Worm (Caenorhabditis elegans) whole organism, young adult: ENCODE measurements around the gene T05G5.4.

Experiments used
- B0035.1 ChIP-seq: sonication (generic microtip); optimal IDR thresholded peaks from 2 replicates; lab custom pipeline; 2016; ENCODE audit warnings: missing genetic modification characterization, mild to moderate bottlenecking, missing compliant biosample characterization, missing genotype, missing genetic modification reagents
- B0336.3 ChIP-seq: fragments of 200-800 bp; sonication (Bioruptor generic); IDR thresholded peaks from 2 replicates; pipeline ENCODE4 v1.3.6; 2022; ENCODE audit warnings: missing genetic modification characterization, missing compliant biosample characterization
- D2030.7 ChIP-seq: fragments of 200-800 bp; sonication (Bioruptor generic); IDR thresholded peaks from 2 replicates; pipeline ENCODE4 v1.3.6; 2022; ENCODE audit warnings: missing genetic modification reagents, missing genetic modification characterization, missing compliant biosample characterization
- F22D6.2 ChIP-seq: sonication (generic microtip); optimal IDR thresholded peaks from 2 replicates; lab custom pipeline; 2016; ENCODE audit warnings: mild to moderate bottlenecking, missing genetic modification characterization, missing compliant biosample characterization
- F23B12.7 ChIP-seq: sonication (generic microtip); optimal IDR thresholded peaks from 2 replicates; lab custom pipeline; 2017; ENCODE audit warnings: missing genetic modification characterization, mild to moderate bottlenecking, missing compliant biosample characterization, antibody characterized with exemption, moderate library complexity; ENCODE audit not compliant: insufficient read depth
- F39B2.1 ChIP-seq: fragments of 200-800 bp; sonication (Bioruptor generic); IDR thresholded peaks from 2 replicates; pipeline ENCODE4 v1.3.6; 2022; ENCODE audit warnings: missing genetic modification reagents, missing genetic modification characterization, missing compliant biosample characterization
- F57A8.1 ChIP-seq: fragments of 200-800 bp; sonication (Bioruptor generic); optimal IDR thresholded peaks from 2 replicates; lab custom pipeline; 2018; ENCODE audit warnings: mild to moderate bottlenecking, missing genetic modification characterization, moderate library complexity, missing compliant biosample characterization
- K12H6.12 ChIP-seq: fragments of 200-800 bp; sonication (Bioruptor generic); optimal IDR thresholded peaks from 2 replicates; lab custom pipeline; 2018; ENCODE audit warnings: mild to moderate bottlenecking, missing genetic modification characterization, missing compliant biosample characterization
- Y53F4B.3 ChIP-seq: fragments of 200-800 bp; sonication (Bioruptor generic); IDR thresholded peaks from 2 replicates; pipeline ENCODE4 v1.3.6; 2022; ENCODE audit warnings: missing genetic modification reagents, missing genetic modification characterization, missing compliant biosample characterization
- Y56A3A.18 ChIP-seq: fragments of 200-800 bp; sonication (Bioruptor generic); IDR thresholded peaks from 2 replicates; pipeline ENCODE4 v1.3.6; 2022; ENCODE audit warnings: missing genetic modification reagents, missing genetic modification characterization, missing compliant biosample characterization
- Y79H2A.3 ChIP-seq: fragments of 200-800 bp; sonication (Bioruptor generic); conservative IDR thresholded peaks from 2 replicates; pipeline ENCODE4 v1.3.6; 2022; ENCODE audit warnings: missing genetic modification reagents, missing genetic modification characterization, missing compliant biosample characterization
- ZK185.1 ChIP-seq: sonication (generic microtip); optimal IDR thresholded peaks from 2 replicates; lab custom pipeline; 2016; ENCODE audit warnings: mild to moderate bottlenecking, missing genetic modification characterization, missing compliant biosample characterization; ENCODE audit not compliant: poor library complexity, severe bottlenecking
- ama-1 ChIP-seq, 3 experiments: fragments of 150-350 bp in 1 of 3; sonication (generic microtip) in 2 of 3; optimal IDR thresholded peaks; 2 replicates each; lab custom pipeline; 2014 to 2018; ENCODE audit warnings: missing biosample characterization in 2 of 3, missing genetic modification characterization in 2 of 3, missing genetic modification reagents in 2 of 3
- aptf-3 ChIP-seq: fragments of 200-800 bp; sonication (Bioruptor generic); IDR thresholded peaks from 2 replicates; pipeline ENCODE4 v1.3.6; 2022; ENCODE audit warnings: missing genetic modification characterization, missing compliant biosample characterization
- atf-7 ChIP-seq: sonication (generic microtip); optimal IDR thresholded peaks from 2 replicates; lab custom pipeline; 2017; ENCODE audit warnings: mild to moderate bottlenecking, missing genetic modification characterization, missing compliant biosample characterization
- attf-5 ChIP-seq: fragments of 200-800 bp; sonication (Bioruptor generic); optimal IDR thresholded peaks from 2 replicates; lab custom pipeline; 2018; ENCODE audit warnings: mild to moderate bottlenecking, missing genetic modification characterization, missing compliant biosample characterization
- cebp-2 ChIP-seq: fragments of 200-800 bp; sonication (Bioruptor generic); IDR thresholded peaks from 2 replicates; pipeline ENCODE4 v1.3.6; 2022; ENCODE audit warnings: missing genetic modification characterization, missing compliant biosample characterization
- ceh-100 ChIP-seq: fragments of 200-800 bp; sonication (Bioruptor generic); IDR thresholded peaks from 2 replicates; pipeline ENCODE4 v1.3.6; 2022; ENCODE audit warnings: missing genetic modification reagents, missing genetic modification characterization, missing compliant biosample characterization
- dox-1 ChIP-seq: fragments of 200-800 bp; sonication (Bioruptor generic); IDR thresholded peaks from 2 replicates; pipeline ENCODE4 v1.3.6; 2022; ENCODE audit warnings: missing genetic modification reagents, missing genetic modification characterization, missing compliant biosample characterization
- hlh-26 ChIP-seq: fragments of 200-800 bp; sonication (Bioruptor generic); conservative IDR thresholded peaks from 2 replicates; pipeline ENCODE4 v1.3.6; 2022; ENCODE audit warnings: missing genetic modification reagents, missing genetic modification characterization, missing compliant biosample characterization
- hmg-1.2 ChIP-seq: fragments of 200-800 bp; sonication (Bioruptor generic); IDR thresholded peaks from 2 replicates; pipeline ENCODE4 v1.3.6; 2022; ENCODE audit warnings: missing genetic modification reagents, missing genetic modification characterization, missing compliant biosample characterization
- lag-1 ChIP-seq: fragments of 200-800 bp; sonication (Bioruptor generic); IDR thresholded peaks from 2 replicates; pipeline ENCODE4 v1.3.6; 2022; ENCODE audit warnings: missing genetic modification reagents, missing genetic modification characterization, missing compliant biosample characterization
- let-607 ChIP-seq, 2 experiments: fragments of 200-800 bp in 1 of 2; sonication (Bioruptor generic) in 1 of 2; sonication (generic microtip) in 1 of 2; optimal IDR thresholded peaks; 2 replicates each; lab custom pipeline; 2016 to 2018; ENCODE audit warnings: mild to moderate bottlenecking in 2 of 2, missing compliant biosample characterization in 2 of 2, missing genetic modification characterization in 2 of 2, moderate library complexity in 2 of 2, missing genotype in 1 of 2
- lin-26 ChIP-seq: fragments of 200-800 bp; sonication (Bioruptor generic); IDR thresholded peaks from 2 replicates; pipeline ENCODE4 v1.3.6; 2022; ENCODE audit warnings: missing genetic modification reagents, missing genetic modification characterization, missing compliant biosample characterization
- lsl-1 ChIP-seq: fragments of 200-800 bp; sonication (Bioruptor generic); optimal IDR thresholded peaks from 2 replicates; lab custom pipeline; 2018; ENCODE audit warnings: mild to moderate bottlenecking, missing genetic modification characterization, moderate library complexity, missing compliant biosample characterization
- madf-10 ChIP-seq: sonication (generic microtip); optimal IDR thresholded peaks from 2 replicates; lab custom pipeline; 2016; ENCODE audit warnings: mild to moderate bottlenecking, missing genetic modification characterization, missing compliant biosample characterization
- madf-8 ChIP-seq: fragments of 200-800 bp; sonication (Bioruptor generic); conservative IDR thresholded peaks from 2 replicates; pipeline ENCODE4 v1.3.6; 2022; ENCODE audit warnings: missing genetic modification reagents, missing genetic modification characterization, missing compliant biosample characterization
- mel-28 ChIP-seq: sonication (generic microtip); optimal IDR thresholded peaks from 2 replicates; lab custom pipeline; 2016; ENCODE audit warnings: borderline replicate concordance, mild to moderate bottlenecking, missing genetic modification characterization, missing compliant biosample characterization
- mes-4 ChIP-seq: sonication (generic microtip); optimal IDR thresholded peaks from 2 replicates; lab custom pipeline; 2016; ENCODE audit warnings: missing genotype, missing genetic modification characterization, missing compliant biosample characterization
- nfya-1 ChIP-seq: sonication (generic microtip); optimal IDR thresholded peaks from 2 replicates; lab custom pipeline; 2017; ENCODE audit warnings: antibody characterized with exemption, missing compliant biosample characterization, missing genetic modification characterization, borderline replicate concordance; ENCODE audit not compliant: insufficient read depth
- nfya-2 ChIP-seq: fragments of 200-800 bp; sonication (Bioruptor generic); IDR thresholded peaks from 2 replicates; pipeline ENCODE4 v1.3.6; 2022; ENCODE audit warnings: missing genetic modification reagents, missing genetic modification characterization, missing compliant biosample characterization
- repo-1 ChIP-seq: sonication (generic microtip); optimal IDR thresholded peaks from 2 replicates; lab custom pipeline; 2017; ENCODE audit warnings: mild to moderate bottlenecking, missing genetic modification characterization, missing compliant biosample characterization
- sdz-38 ChIP-seq: sonication (generic microtip); optimal IDR thresholded peaks from 2 replicates; lab custom pipeline; 2016; ENCODE audit warnings: missing genotype, missing genetic modification characterization, missing compliant biosample characterization
- snpc-1.1 ChIP-seq: sonication (generic microtip); optimal IDR thresholded peaks from 2 replicates; lab custom pipeline; 2017; ENCODE audit warnings: missing genetic modification characterization, mild to moderate bottlenecking, missing compliant biosample characterization, antibody characterized with exemption, moderate library complexity, missing genotype, missing genetic modification reagents; ENCODE audit not compliant: insufficient read depth
- snpc-4 ChIP-seq, 5 experiments: fragments of 150-350 bp in 1 of 5; sonication (generic microtip) in 4 of 5; optimal IDR thresholded peaks; 2 replicates each; lab custom pipeline; 2014 to 2018; ENCODE audit warnings: missing genetic modification characterization in 5 of 5, missing biosample characterization in 3 of 5, antibody characterized with exemption in 2 of 5, mild to moderate bottlenecking in 2 of 5, missing compliant biosample characterization in 2 of 5, missing genotype in 2 of 5, moderate library complexity in 2 of 5, missing genetic modification reagents in 1 of 5
- somi-1 ChIP-seq: fragments of 200-800 bp; sonication (Bioruptor generic); optimal IDR thresholded peaks from 2 replicates; lab custom pipeline; 2018; ENCODE audit warnings: mild to moderate bottlenecking, missing genetic modification characterization, missing compliant biosample characterization
- sptf-2 ChIP-seq: fragments of 200-800 bp; sonication (Bioruptor generic); optimal IDR thresholded peaks from 2 replicates; lab custom pipeline; 2018; ENCODE audit warnings: mild to moderate bottlenecking, missing genetic modification characterization, missing compliant biosample characterization
- unc-62 ChIP-seq: fragments of 150-350 bp; optimal IDR thresholded peaks from 2 replicates; lab custom pipeline; 2014; ENCODE audit warnings: missing biosample characterization, missing genetic modification reagents, missing genetic modification characterization
- xnd-1 ChIP-seq: sonication (generic microtip); optimal IDR thresholded peaks from 2 replicates; lab custom pipeline; 2016; ENCODE audit warnings: missing genotype, missing genetic modification reagents, missing genetic modification characterization, missing compliant biosample characterization
- zim-3 ChIP-seq: sonication (generic microtip); optimal IDR thresholded peaks from 2 replicates; lab custom pipeline; 2017; ENCODE audit warnings: mild to moderate bottlenecking, missing genetic modification characterization, moderate library complexity, missing compliant biosample characterization
- ztf-22 ChIP-seq: fragments of 200-800 bp; sonication (Bioruptor generic); optimal IDR thresholded peaks from 2 replicates; lab custom pipeline; 2018; ENCODE audit warnings: mild to moderate bottlenecking, missing genetic modification characterization, moderate library complexity, missing compliant biosample characterization
- ztf-26 ChIP-seq: sonication (generic microtip); optimal IDR thresholded peaks from 2 replicates; lab custom pipeline; 2017; ENCODE audit warnings: missing genetic modification characterization, missing compliant biosample characterization
- ztf-28 ChIP-seq: fragments of 200-800 bp; sonication (Bioruptor generic); IDR thresholded peaks from 2 replicates; pipeline ENCODE4 v1.3.6; 2022; ENCODE audit warnings: missing genetic modification reagents, missing genetic modification characterization, missing compliant biosample characterization

Gene T05G5.4

ce11 chrIII:9702665-9703252 lies 46.0 kb upstream of the T05G5.4 start (continued):
- TF ChIP-seq snpc-4 (GFP tag; optimal IDR thresholded peaks at IDR 0.05; lab: Kevin White, UChicago) (no peak), snpc-4 (tag; optimal IDR thresholded peaks at IDR 0.05; lab: Kevin White, UChicago) (peak in 1 of 4 experiments; percentile 20), nfya-2 (GFP tag; lab: Robert Waterston, UW) (no peak), ceh-100 (GFP tag; lab: Robert Waterston, UW) (no peak), K12H6.12 (tag; lab: Kevin White, UChicago) (peak; percentile 61), F39B2.1 (GFP tag; lab: Robert Waterston, UW) (no peak), ama-1 (optimal IDR thresholded peaks at IDR 0.05; lab: Kevin White, UChicago) (no peak), ama-1 (GFP tag; optimal IDR thresholded peaks at IDR 0.05; lab: Kevin White, UChicago) (no peak), B0336.3 (GFP tag; lab: Robert Waterston, UW) (no peak), xnd-1 (tag; lab: Kevin White, UChicago) (no peak), ztf-26 (tag; lab: Kevin White, UChicago) (no peak), Y56A3A.18 (no peak), cebp-2 (GFP tag; lab: Robert Waterston, UW) (no peak), sdz-38 (tag; lab: Kevin White, UChicago) (no peak), lag-1 (GFP tag; lab: Robert Waterston, UW) (no peak), lin-26 (GFP tag; lab: Robert Waterston, UW) (0 out of 2 replicates have a peak, but pooled peaks have one; percentile 38), Y53F4B.3 (GFP tag; lab: Robert Waterston, UW) (no peak)

- TF ChIP-seq aptf-3 (GFP tag; lab: Robert Waterston, UW) (no peak), sptf-2 (no peak), atf-7 (tag; lab: Kevin White, UChicago) (no peak), unc-62 (GFP tag; lab: Kevin White, UChicago) (no peak), K12H6.12 (tag; lab: Kevin White, UChicago) (peak; percentile 51), somi-1 (GFP tag; lab: Kevin White, UChicago) (peak; percentile 38), D2030.7 (GFP tag; lab: Robert Waterston, UW) (no peak), ZK185.1 (tag; lab: Kevin White, UChicago) (no peak), lsl-1 (GFP tag; lab: Kevin White, UChicago) (no peak), F23B12.7 (tag; lab: Kevin White, UChicago) (no peak), madf-8 (GFP tag; lab: Robert Waterston, UW) (no peak), dox-1 (GFP tag; lab: Robert Waterston, UW) (no peak), F22D6.2 (tag; lab: Kevin White, UChicago) (no peak), snpc-1.1 (no peak), zim-3 (tag; lab: Kevin White, UChicago) (no peak), let-607 (tag; optimal IDR thresholded peaks at IDR 0.05; lab: Kevin White, UChicago) (no peak), cebp-2 (GFP tag; lab: Robert Waterston, UW) (no peak), ztf-28 (no peak), attf-5 (GFP tag; lab: Kevin White, UChicago) (no peak), lin-26 (GFP tag; lab: Robert Waterston, UW) (0 out of 2 replicates have a peak, but pooled peaks have one; percentile 57), nfya-1 (no peak), mes-4 (no peak), F57A8.1 (GFP tag; lab: Kevin White, UChicago) (no peak), hmg-1.2 (GFP tag; lab: Robert Waterston, UW) (peak; percentile 43; the same call in 1 of the 2 replicates), mel-28 (tag; lab: Kevin White, UChicago) (no peak), ztf-22 (GFP tag; lab: Kevin White, UChicago) (no peak), B0035.1 (tag; lab: Kevin White, UChicago) (no peak), repo-1 (tag; lab: Kevin White, UChicago) (no peak), Y79H2A.3 (GFP tag; lab: Robert Waterston, UW) (no peak), madf-10 (tag; lab: Kevin White, UChicago) (no peak), hlh-26 (GFP tag; lab: Robert Waterston, UW) (no peak)
These were observed 44.8 kb upstream of the T05G5.4 start for ce11 chrIII:9703747-9704605.
